Worm (Caenorhabditis elegans) whole organism, mixed stage, embryonic: Measurements from ENCODE around the gene E03H12.7.

Experiments
- M03D4.4 ChIP-seq: sonication (generic microtip); optimal IDR thresholded peaks from 2 replicates; lab custom pipeline; 2017; ENCODE audit warnings: mild to moderate bottlenecking, missing genetic modification characterization, missing compliant biosample characterization
- bed-3 ChIP-seq: fragments of 200-800 bp; sonication (Bioruptor generic); optimal IDR thresholded peaks from 3 replicates; lab custom pipeline; 2018; ENCODE audit warnings: mild to moderate bottlenecking, missing genetic modification characterization, moderate library complexity, missing compliant biosample characterization
- blmp-1 ChIP-seq: fragments of 150-350 bp; optimal IDR thresholded peaks from 2 replicates; lab custom pipeline; 2014; ENCODE audit warnings: missing biosample characterization, missing genetic modification characterization
- ceh-39 ChIP-seq: fragments of 150-350 bp; optimal IDR thresholded peaks from 2 replicates; lab custom pipeline; 2014; ENCODE audit warnings: missing biosample characterization, missing genetic modification characterization
- ceh-43 ChIP-seq: fragments of 200-800 bp; sonication (Bioruptor generic); optimal IDR thresholded peaks from 2 replicates; lab custom pipeline; 2018; ENCODE audit warnings: mild to moderate bottlenecking, missing genetic modification characterization, moderate library complexity, missing compliant biosample characterization
- ceh-83 ChIP-seq: fragments of 200-800 bp; sonication (Bioruptor generic); optimal IDR thresholded peaks from 2 replicates; lab custom pipeline; 2018; ENCODE audit warnings: mild to moderate bottlenecking, missing genetic modification characterization, missing compliant biosample characterization
- ces-1 ChIP-seq: fragments of 150-350 bp; optimal IDR thresholded peaks from 2 replicates; lab custom pipeline; 2014; ENCODE audit warnings: missing biosample characterization, missing genetic modification reagents, missing genetic modification characterization
- cnd-1 ChIP-seq: fragments of 200-800 bp; sonication (Bioruptor generic); optimal IDR thresholded peaks from 2 replicates; lab custom pipeline; 2018; ENCODE audit warnings: mild to moderate bottlenecking, missing genetic modification characterization, missing compliant biosample characterization
- drap-1 ChIP-seq: fragments of 200-800 bp; sonication (Bioruptor generic); optimal IDR thresholded peaks from 3 replicates; lab custom pipeline; 2018; ENCODE audit warnings: mild to moderate bottlenecking, missing genetic modification characterization, missing compliant biosample characterization
- elt-1 ChIP-seq: sonication (generic microtip); optimal IDR thresholded peaks from 2 replicates; lab custom pipeline; 2017; ENCODE audit warnings: missing genetic modification characterization, mild to moderate bottlenecking, missing compliant biosample characterization, antibody characterized with exemption, moderate library complexity, borderline replicate concordance; ENCODE audit not compliant: insufficient read depth
- flh-1 ChIP-seq: fragments of 200-800 bp; sonication (Bioruptor generic); optimal IDR thresholded peaks from 2 replicates; lab custom pipeline; 2018; ENCODE audit warnings: mild to moderate bottlenecking, missing genetic modification characterization, moderate library complexity, missing compliant biosample characterization
- ham-2 ChIP-seq: fragments of 200-800 bp; sonication (Bioruptor generic); optimal IDR thresholded peaks from 2 replicates; lab custom pipeline; 2018; ENCODE audit warnings: mild to moderate bottlenecking, missing genetic modification characterization, missing compliant biosample characterization
- hlh-1 ChIP-seq: fragments of 150-350 bp; optimal IDR thresholded peaks from 2 replicates; lab custom pipeline; 2014; ENCODE audit warnings: missing biosample characterization, missing genetic modification reagents, missing genetic modification characterization
- lin-13 ChIP-seq: fragments of 150-350 bp; optimal IDR thresholded peaks from 2 replicates; lab custom pipeline; 2014; ENCODE audit warnings: missing biosample characterization, missing genetic modification characterization
- lin-32 ChIP-seq: fragments of 200-800 bp; sonication (Bioruptor generic); optimal IDR thresholded peaks from 2 replicates; lab custom pipeline; 2018; ENCODE audit warnings: mild to moderate bottlenecking, missing genetic modification characterization, missing compliant biosample characterization
- lsy-2 ChIP-seq: fragments of 150-350 bp; optimal IDR thresholded peaks from 2 replicates; lab custom pipeline; 2014; ENCODE audit warnings: missing biosample characterization, missing genetic modification characterization
- mab-5 ChIP-seq: fragments of 150-350 bp; optimal IDR thresholded peaks from 2 replicates; lab custom pipeline; 2014; ENCODE audit warnings: missing biosample characterization, missing genetic modification characterization
- mep-1 ChIP-seq: fragments of 150-350 bp; optimal IDR thresholded peaks from 2 replicates; lab custom pipeline; 2017; ENCODE audit warnings: missing biosample characterization, missing genetic modification reagents, missing genetic modification characterization, inconsistent platforms
- mls-2 ChIP-seq: sonication (generic microtip); optimal IDR thresholded peaks from 2 replicates; lab custom pipeline; 2016; ENCODE audit warnings: mild to moderate bottlenecking, missing genetic modification characterization, moderate library complexity, missing compliant biosample characterization
- nhr-12 ChIP-seq: fragments of 150-350 bp; optimal IDR thresholded peaks from 2 replicates; lab custom pipeline; 2014; ENCODE audit warnings: missing biosample characterization, missing genetic modification characterization
- nhr-2 ChIP-seq: fragments of 150-350 bp; optimal IDR thresholded peaks from 2 replicates; lab custom pipeline; 2014; ENCODE audit warnings: missing biosample characterization, missing genetic modification characterization
- nhr-237 ChIP-seq: fragments of 150-350 bp; optimal IDR thresholded peaks from 2 replicates; lab custom pipeline; 2014; ENCODE audit warnings: missing biosample characterization, missing genetic modification characterization
- nhr-28 ChIP-seq: fragments of 150-350 bp; optimal IDR thresholded peaks from 2 replicates; lab custom pipeline; 2014; ENCODE audit warnings: missing biosample characterization, missing genetic modification characterization
- nhr-76 ChIP-seq: sonication (generic microtip); optimal IDR thresholded peaks from 2 replicates; lab custom pipeline; 2017; ENCODE audit warnings: missing biosample characterization, missing genetic modification characterization
- sem-2 ChIP-seq: fragments of 200-800 bp; sonication (Bioruptor generic); optimal IDR thresholded peaks from 2 replicates; lab custom pipeline; 2018; ENCODE audit warnings: mild to moderate bottlenecking, missing genetic modification characterization, missing compliant biosample characterization
- snpc-4 ChIP-seq: fragments of 150-350 bp; optimal IDR thresholded peaks from 2 replicates; lab custom pipeline; 2014; ENCODE audit warnings: missing biosample characterization, missing genetic modification characterization
- sptf-1 ChIP-seq: sonication (generic microtip); optimal IDR thresholded peaks from 2 replicates; lab custom pipeline; 2017; ENCODE audit warnings: mild to moderate bottlenecking, missing genetic modification characterization, moderate library complexity, missing compliant biosample characterization
- tbx-8 ChIP-seq: fragments of 200-800 bp; sonication (Bioruptor generic); optimal IDR thresholded peaks from 2 replicates; lab custom pipeline; 2018; ENCODE audit warnings: mild to moderate bottlenecking, missing genetic modification characterization, moderate library complexity, missing compliant biosample characterization
- unc-120 ChIP-seq: sonication (generic microtip); optimal IDR thresholded peaks from 2 replicates; lab custom pipeline; 2017; ENCODE audit warnings: missing genetic modification characterization, missing compliant biosample characterization; ENCODE audit not compliant: poor library complexity, severe bottlenecking
- unc-39 ChIP-seq: fragments of 150-350 bp; optimal IDR thresholded peaks from 2 replicates; lab custom pipeline; 2014; ENCODE audit warnings: missing biosample characterization, missing genetic modification characterization
- unc-62 ChIP-seq: fragments of 150-350 bp; optimal IDR thresholded peaks from 2 replicates; lab custom pipeline; 2014; ENCODE audit warnings: missing biosample characterization, missing genetic modification reagents, missing genetic modification characterization
- zip-8 ChIP-seq: fragments of 150-350 bp; optimal IDR thresholded peaks from 2 replicates; lab custom pipeline; 2014; ENCODE audit warnings: missing biosample characterization, missing genetic modification characterization
- ztf-11 ChIP-seq: fragments of 150-350 bp; optimal IDR thresholded peaks from 2 replicates; lab custom pipeline; 2014; ENCODE audit warnings: missing biosample characterization, missing genetic modification characterization

The E03H12.7 gene

ce11 chrIV:4982477-4982876, 6.0 kb downstream of the E03H12.7 start, which contains the start of gene E03H12.4:
TSS of gene E03H12.4 (plus strand) at chrIV:4982596.
- TF ChIP-seq tbx-8 (GFP tag; lab: Kevin White, UChicago) (no peak), zip-8 (tag; lab: Kevin White, UChicago) (no peak), nhr-76 (tag; lab: Kevin White, UChicago) (no peak), nhr-12 (tag; lab: Kevin White, UChicago) (no peak), ztf-11 (tag; lab: Kevin White, UChicago) (no peak), ceh-83 (GFP tag; lab: Kevin White, UChicago) (no peak), mls-2 (no peak), ces-1 (GFP tag; lab: Kevin White, UChicago) (no peak), sptf-1 (tag; lab: Kevin White, UChicago) (no peak), elt-1 (tag; lab: Kevin White, UChicago) (no peak), nhr-237 (no peak), lsy-2 (tag; lab: Kevin White, UChicago) (no peak), ceh-43 (no peak), hlh-1 (no peak), flh-1 (GFP tag; lab: Kevin White, UChicago) (no peak), nhr-2 (no peak)

- no peak for TF ChIP-seq unc-62 (GFP tag; lab: Kevin White, UChicago)
- TF ChIP-seq nhr-2: no peak
- no peak for TF ChIP-seq nhr-28 (tag; lab: Kevin White, UChicago)
- no peak for TF ChIP-seq flh-1 (GFP tag; lab: Kevin White, UChicago)
- TF ChIP-seq tbx-8 (GFP tag; lab: Kevin White, UChicago): no peak
- no peak for TF ChIP-seq mab-5 (tag; lab: Kevin White, UChicago)
- no peak for TF ChIP-seq ceh-39
- no peak for TF ChIP-seq sem-2 (GFP tag; lab: Kevin White, UChicago)
- no peak for TF ChIP-seq ces-1 (GFP tag; lab: Kevin White, UChicago)
- no peak for TF ChIP-seq bed-3 (GFP tag; lab: Kevin White, UChicago)
- no peak for TF ChIP-seq nhr-237
- TF ChIP-seq snpc-4 (tag; lab: Kevin White, UChicago): no peak
- TF ChIP-seq elt-1 (tag; lab: Kevin White, UChicago): no peak
- no peak for TF ChIP-seq blmp-1
- no peak for TF ChIP-seq ztf-11 (tag; lab: Kevin White, UChicago)
- no peak for TF ChIP-seq nhr-12 (tag; lab: Kevin White, UChicago)
- TF ChIP-seq zip-8 (tag; lab: Kevin White, UChicago): no peak
- no peak for TF ChIP-seq mep-1 (tag; lab: Kevin White, UChicago)
Measured at ce11 chrIV:4981027-4981426, 7.4 kb downstream of the E03H12.7 start, which contains the start of gene srz-24. TSS of gene srz-24 (minus strand) at chrIV:4981127.

- TF ChIP-seq nhr-28 (tag; lab: Kevin White, UChicago): no peak
- TF ChIP-seq tbx-8 (GFP tag; lab: Kevin White, UChicago): no peak
- no peak for TF ChIP-seq lin-32
- no peak for TF ChIP-seq cnd-1 (tag; lab: Kevin White, UChicago)
- no peak for TF ChIP-seq unc-39 (tag; lab: Kevin White, UChicago)
- TF ChIP-seq mep-1 (tag; lab: Kevin White, UChicago): no peak
- no peak for TF ChIP-seq snpc-4 (tag; lab: Kevin White, UChicago)
- no peak for TF ChIP-seq unc-62 (GFP tag; lab: Kevin White, UChicago)
- TF ChIP-seq ham-2 (GFP tag; lab: Kevin White, UChicago): no peak
- no peak for TF ChIP-seq lsy-2 (tag; lab: Kevin White, UChicago)
- TF ChIP-seq sptf-1 (tag; lab: Kevin White, UChicago): no peak
- no peak for TF ChIP-seq nhr-12 (tag; lab: Kevin White, UChicago)
- no peak for TF ChIP-seq ceh-83 (GFP tag; lab: Kevin White, UChicago)
- no peak for TF ChIP-seq sem-2 (GFP tag; lab: Kevin White, UChicago)
Measured at ce11 chrIV:4977176-4977693, 11.2 kb downstream of the E03H12.7 start, which contains the start of gene E03H12.5. TSS of gene E03H12.5 (plus strand) at chrIV:4977226.

ce11 chrIV:4975995-4976394, 12.4 kb downstream of the E03H12.7 start, which contains the start of gene Y9C9A.16:
TSS of gene Y9C9A.16 (minus strand) at chrIV:4976125.
- no peak for TF ChIP-seq lsy-2 (tag; lab: Kevin White, UChicago)
- TF ChIP-seq drap-1 (GFP tag; lab: Kevin White, UChicago): no peak
- no peak for TF ChIP-seq lin-13 (tag; lab: Kevin White, UChicago)
- TF ChIP-seq mep-1 (tag; lab: Kevin White, UChicago): no peak
- no peak for TF ChIP-seq ztf-11 (tag; lab: Kevin White, UChicago)
- no peak for TF ChIP-seq unc-120
- no peak for TF ChIP-seq mls-2
- no peak for TF ChIP-seq M03D4.4
- TF ChIP-seq ces-1 (GFP tag; lab: Kevin White, UChicago): no peak
